Fruit fly (Drosophila melanogaster) Kc167 (cell line): ENCODE data around the gene Acp65Aa.

ENCODE experiments used
- Myc ChIP-seq: fragments of >200 bp; optimal IDR thresholded peaks from 2 replicates; lab custom pipeline; 2017; ENCODE audit warnings: missing external identifiers
- Sin3A ChIP-seq: fragments of >200 bp; optimal IDR thresholded peaks from 2 replicates; lab custom pipeline; 2018; ENCODE audit warnings: missing external identifiers
- h ChIP-seq: fragments of >200 bp; optimal IDR thresholded peaks from 3 replicates; lab custom pipeline; 2018; ENCODE audit warnings: missing external identifiers
- insv ChIP-seq: fragments of >200 bp; optimal IDR thresholded peaks from 3 replicates; lab custom pipeline; 2018; ENCODE audit warnings: missing external identifiers
- psq ChIP-seq: fragments of >200 bp; optimal IDR thresholded peaks from 2 replicates; lab custom pipeline; 2017; ENCODE audit warnings: missing external identifiers
- ttk ChIP-seq: sonication (Bioruptor generic); optimal IDR thresholded peaks from 2 replicates; lab custom pipeline; 2017; ENCODE audit warnings: missing external identifiers

DNA sequence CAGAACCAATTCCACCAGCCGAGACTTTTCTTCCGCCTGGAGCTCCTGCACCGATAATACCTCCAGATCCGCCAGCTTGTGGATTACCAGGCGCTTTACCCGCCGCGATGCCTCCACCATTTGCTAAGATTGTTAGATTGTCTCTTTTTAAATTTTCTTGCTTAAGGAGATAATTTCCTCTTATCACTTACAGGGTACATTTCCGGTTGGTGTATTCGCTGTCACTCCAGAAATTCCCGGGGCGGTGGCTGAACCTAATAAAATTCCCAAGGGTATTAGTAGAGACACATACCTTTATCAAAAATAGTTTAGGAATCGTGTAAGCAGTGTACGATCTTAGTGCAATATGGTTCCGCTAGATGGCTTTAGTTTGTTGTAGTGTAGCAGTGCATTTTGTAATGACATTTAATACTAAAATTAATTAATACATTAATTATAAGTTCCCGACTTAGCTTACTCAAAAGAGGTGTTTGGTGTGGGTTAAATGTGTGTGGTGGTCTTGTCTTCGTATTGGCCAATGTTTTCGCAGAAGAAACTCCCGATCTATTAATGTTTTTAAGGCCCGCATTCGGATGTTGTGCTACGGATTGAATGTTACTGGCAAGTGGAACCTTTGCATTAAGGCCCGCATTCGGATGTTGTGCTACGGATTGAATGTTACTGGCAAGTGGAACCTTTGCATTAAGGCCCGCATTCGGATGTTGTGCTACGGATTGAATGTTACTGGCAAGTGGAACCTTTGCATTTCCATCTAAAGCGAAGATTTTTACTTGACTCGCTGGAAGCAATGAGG, 27.7 kb downstream of the Acp65Aa start:
- TF ChIP-seq insv (lab: Kevin White, UChicago) (no peak), psq (lab: Kevin White, UChicago) (no peak), h (lab: Kevin White, UChicago) (no peak), Sin3A (no peak), ttk (lab: Kevin White, UChicago) (no peak), Myc (lab: Kevin White, UChicago) (no peak)
